Worm (Caenorhabditis elegans) whole organism, young adult: Measurements from ENCODE around the gene K03A11.6.

Source experiments
- B0336.3 ChIP-seq: fragments of 200-800 bp; sonication (Bioruptor generic); IDR thresholded peaks from 2 replicates; pipeline ENCODE4 v1.3.6; 2022; ENCODE audit warnings: missing genetic modification characterization, missing compliant biosample characterization
- D2030.7 ChIP-seq: fragments of 200-800 bp; sonication (Bioruptor generic); IDR thresholded peaks from 2 replicates; pipeline ENCODE4 v1.3.6; 2022; ENCODE audit warnings: missing genetic modification reagents, missing genetic modification characterization, missing compliant biosample characterization
- F22D6.2 ChIP-seq: sonication (generic microtip); optimal IDR thresholded peaks from 2 replicates; lab custom pipeline; 2016; ENCODE audit warnings: mild to moderate bottlenecking, missing genetic modification characterization, missing compliant biosample characterization
- F33H1.4 ChIP-seq: fragments of 200-800 bp; sonication (Bioruptor generic); IDR thresholded peaks from 2 replicates; pipeline ENCODE4 v1.3.6; 2022; ENCODE audit warnings: missing genetic modification reagents, missing genetic modification characterization, missing compliant biosample characterization
- F49E8.2 ChIP-seq: sonication (generic microtip); optimal IDR thresholded peaks from 3 replicates; lab custom pipeline; 2017; ENCODE audit warnings: missing genetic modification characterization, mild to moderate bottlenecking, missing compliant biosample characterization, antibody characterized with exemption, moderate library complexity; ENCODE audit not compliant: insufficient read depth
- F52B5.7 ChIP-seq: sonication (generic microtip); optimal IDR thresholded peaks from 2 replicates; lab custom pipeline; 2016; ENCODE audit warnings: mild to moderate bottlenecking, missing genetic modification characterization, missing compliant biosample characterization
- K11D2.4 ChIP-seq: fragments of 200-800 bp; sonication (Bioruptor generic); IDR thresholded peaks from 2 replicates; pipeline ENCODE4 v1.3.6; 2022; ENCODE audit warnings: missing genetic modification reagents, missing genetic modification characterization, missing compliant biosample characterization
- K12H6.12 ChIP-seq: fragments of 200-800 bp; sonication (Bioruptor generic); optimal IDR thresholded peaks from 2 replicates; lab custom pipeline; 2018; ENCODE audit warnings: mild to moderate bottlenecking, missing genetic modification characterization, missing compliant biosample characterization
- Y67H2A.10 ChIP-seq: fragments of 200-800 bp; sonication (Bioruptor generic); conservative IDR thresholded peaks from 2 replicates; pipeline ENCODE4 v1.3.6; 2022; ENCODE audit warnings: missing genetic modification reagents, missing genetic modification characterization, missing compliant biosample characterization
- ama-1 ChIP-seq, 3 experiments: fragments of 150-350 bp in 1 of 3; sonication (generic microtip) in 2 of 3; optimal IDR thresholded peaks; 2 replicates each; lab custom pipeline; 2014 to 2018; ENCODE audit warnings: missing biosample characterization in 2 of 3, missing genetic modification characterization in 2 of 3, missing genetic modification reagents in 2 of 3
- atf-7 ChIP-seq: sonication (generic microtip); optimal IDR thresholded peaks from 2 replicates; lab custom pipeline; 2017; ENCODE audit warnings: mild to moderate bottlenecking, missing genetic modification characterization, missing compliant biosample characterization
- athp-1 ChIP-seq: sonication (generic microtip); optimal IDR thresholded peaks from 2 replicates; lab custom pipeline; 2017; ENCODE audit warnings: mild to moderate bottlenecking, missing genetic modification characterization, missing compliant biosample characterization
- attf-3 ChIP-seq: fragments of 200-800 bp; sonication (Bioruptor generic); conservative IDR thresholded peaks from 2 replicates; pipeline ENCODE4 v1.3.6; 2022; ENCODE audit warnings: missing genetic modification reagents, missing genetic modification characterization, missing compliant biosample characterization
- attf-6 ChIP-seq: fragments of 200-800 bp; sonication (Bioruptor generic); IDR thresholded peaks from 2 replicates; pipeline ENCODE4 v1.3.6; 2022; ENCODE audit warnings: missing genetic modification reagents, missing genetic modification characterization, missing compliant biosample characterization
- ceh-100 ChIP-seq: fragments of 200-800 bp; sonication (Bioruptor generic); IDR thresholded peaks from 2 replicates; pipeline ENCODE4 v1.3.6; 2022; ENCODE audit warnings: missing genetic modification reagents, missing genetic modification characterization, missing compliant biosample characterization
- ceh-58 ChIP-seq: fragments of 200-800 bp; sonication (Bioruptor generic); IDR thresholded peaks from 2 replicates; pipeline ENCODE4 v1.3.6; 2022; ENCODE audit warnings: missing genetic modification characterization, missing compliant biosample characterization
- hmg-20 ChIP-seq: fragments of 200-800 bp; sonication (Bioruptor generic); IDR thresholded peaks from 2 replicates; pipeline ENCODE4 v1.3.6; 2022; ENCODE audit warnings: missing genetic modification reagents, missing genetic modification characterization, missing compliant biosample characterization
- lag-1 ChIP-seq: fragments of 200-800 bp; sonication (Bioruptor generic); IDR thresholded peaks from 2 replicates; pipeline ENCODE4 v1.3.6; 2022; ENCODE audit warnings: missing genetic modification reagents, missing genetic modification characterization, missing compliant biosample characterization
- let-607 ChIP-seq, 2 experiments: fragments of 200-800 bp in 1 of 2; sonication (Bioruptor generic) in 1 of 2; sonication (generic microtip) in 1 of 2; optimal IDR thresholded peaks; 2 replicates each; lab custom pipeline; 2016 to 2018; ENCODE audit warnings: mild to moderate bottlenecking in 2 of 2, missing compliant biosample characterization in 2 of 2, missing genetic modification characterization in 2 of 2, moderate library complexity in 2 of 2, missing genotype in 1 of 2
- lin-35 ChIP-seq, 3 experiments: fragments of 150-350 bp in 2 of 3; sonication (generic microtip) in 1 of 3; optimal IDR thresholded peaks; 2 replicates each; lab custom pipeline; 2014 to 2018; ENCODE audit warnings: missing biosample characterization in 3 of 3, missing genetic modification characterization in 3 of 3, missing genetic modification reagents in 3 of 3
- lin-54 ChIP-seq: fragments of 200-800 bp; sonication (Bioruptor generic); optimal IDR thresholded peaks from 2 replicates; lab custom pipeline; 2018; ENCODE audit warnings: mild to moderate bottlenecking, missing genetic modification characterization, missing compliant biosample characterization
- lsl-1 ChIP-seq: fragments of 200-800 bp; sonication (Bioruptor generic); optimal IDR thresholded peaks from 2 replicates; lab custom pipeline; 2018; ENCODE audit warnings: mild to moderate bottlenecking, missing genetic modification characterization, moderate library complexity, missing compliant biosample characterization
- madf-10 ChIP-seq: sonication (generic microtip); optimal IDR thresholded peaks from 2 replicates; lab custom pipeline; 2016; ENCODE audit warnings: mild to moderate bottlenecking, missing genetic modification characterization, missing compliant biosample characterization
- madf-6 ChIP-seq: fragments of 200-800 bp; sonication (Bioruptor generic); IDR thresholded peaks from 2 replicates; pipeline ENCODE4 v1.3.6; 2022; ENCODE audit warnings: missing genetic modification reagents, missing genetic modification characterization, missing compliant biosample characterization
- nfya-1 ChIP-seq: sonication (generic microtip); optimal IDR thresholded peaks from 2 replicates; lab custom pipeline; 2017; ENCODE audit warnings: antibody characterized with exemption, missing compliant biosample characterization, missing genetic modification characterization, borderline replicate concordance; ENCODE audit not compliant: insufficient read depth
- nhr-80 ChIP-seq: sonication (generic microtip); optimal IDR thresholded peaks from 2 replicates; lab custom pipeline; 2016; ENCODE audit warnings: missing genetic modification characterization, missing compliant biosample characterization
- nhr-90 ChIP-seq: sonication (generic microtip); optimal IDR thresholded peaks from 2 replicates; lab custom pipeline; 2016; ENCODE audit warnings: missing genotype, mild to moderate bottlenecking, missing genetic modification characterization, missing compliant biosample characterization
- pbrm-1 ChIP-seq: fragments of 200-800 bp; sonication (Bioruptor generic); IDR thresholded peaks from 2 replicates; pipeline ENCODE4 v1.3.6; 2022; ENCODE audit warnings: missing genetic modification reagents, missing genetic modification characterization, missing compliant biosample characterization
- rcor-1 ChIP-seq: fragments of 200-800 bp; sonication (Bioruptor generic); IDR thresholded peaks from 2 replicates; pipeline ENCODE4 v1.3.6; 2022; ENCODE audit warnings: missing genetic modification reagents, missing genetic modification characterization, missing compliant biosample characterization
- sea-2 ChIP-seq: fragments of 200-800 bp; sonication (Bioruptor generic); IDR thresholded peaks from 2 replicates; pipeline ENCODE4 v1.3.6; 2022; ENCODE audit warnings: missing genetic modification characterization, missing compliant biosample characterization
- snpc-3.4 ChIP-seq: sonication (generic microtip); optimal IDR thresholded peaks from 2 replicates; lab custom pipeline; 2017; ENCODE audit warnings: missing genetic modification characterization, mild to moderate bottlenecking, missing compliant biosample characterization, antibody characterized with exemption, moderate library complexity, missing genotype, missing genetic modification reagents
- snpc-4 ChIP-seq, 5 experiments: fragments of 150-350 bp in 1 of 5; sonication (generic microtip) in 4 of 5; optimal IDR thresholded peaks; 2 replicates each; lab custom pipeline; 2014 to 2018; ENCODE audit warnings: missing genetic modification characterization in 5 of 5, missing biosample characterization in 3 of 5, antibody characterized with exemption in 2 of 5, mild to moderate bottlenecking in 2 of 5, missing compliant biosample characterization in 2 of 5, missing genotype in 2 of 5, moderate library complexity in 2 of 5, missing genetic modification reagents in 1 of 5
- tbx-9 ChIP-seq: sonication (generic microtip); optimal IDR thresholded peaks from 2 replicates; lab custom pipeline; 2016; ENCODE audit warnings: borderline replicate concordance, missing genetic modification characterization, inconsistent platforms, missing compliant biosample characterization
- tlf-1 ChIP-seq: fragments of 200-800 bp; sonication (Bioruptor generic); optimal IDR thresholded peaks from 2 replicates; lab custom pipeline; 2018; ENCODE audit warnings: mild to moderate bottlenecking, missing genetic modification characterization, missing compliant biosample characterization
- zfh-2 ChIP-seq: fragments of 200-800 bp; sonication (Bioruptor generic); conservative IDR thresholded peaks from 2 replicates; pipeline ENCODE4 v1.3.6; 2022; ENCODE audit warnings: missing genetic modification reagents, missing genetic modification characterization, missing compliant biosample characterization
- ztf-18 ChIP-seq: sonication (generic microtip); optimal IDR thresholded peaks from 2 replicates; lab custom pipeline; 2016; ENCODE audit warnings: missing genotype, mild to moderate bottlenecking, missing genetic modification characterization, missing compliant biosample characterization
- ztf-26 ChIP-seq: sonication (generic microtip); optimal IDR thresholded peaks from 2 replicates; lab custom pipeline; 2017; ENCODE audit warnings: missing genetic modification characterization, missing compliant biosample characterization

Gene K03A11.6

DNA sequence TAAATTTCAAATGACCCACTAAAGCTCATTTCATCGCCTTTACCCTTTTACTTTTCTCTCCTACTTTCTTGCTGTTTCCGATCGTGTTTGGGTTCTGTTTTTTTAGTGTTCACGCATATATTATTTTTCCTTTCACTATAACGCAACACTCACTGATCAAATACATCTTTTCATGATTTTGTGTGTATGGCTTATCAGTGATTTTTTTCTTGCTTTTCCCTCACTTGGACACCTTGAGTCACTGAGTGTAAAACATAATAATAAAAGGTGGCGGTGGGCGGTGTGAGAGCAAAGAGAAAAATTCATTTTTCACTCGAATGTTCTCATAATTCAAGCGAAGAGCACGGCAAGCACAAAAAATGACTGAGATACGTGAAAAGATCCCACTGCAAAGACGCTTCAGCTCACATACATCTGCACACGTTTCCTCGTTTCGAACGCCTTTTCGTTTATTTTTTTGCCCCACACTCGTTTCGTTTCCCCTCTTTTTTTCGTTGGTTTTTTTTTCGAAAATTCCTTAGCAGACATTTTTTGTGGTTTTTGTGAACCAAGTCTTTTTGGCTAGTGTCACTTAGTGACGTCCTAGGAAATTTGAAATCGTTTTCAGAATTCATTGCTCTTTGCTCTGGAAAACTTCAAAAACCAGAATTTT, 7.4 kb downstream of the K03A11.6 start, which contains the start of gene K03A11.5:
Gene K03A11.5 (plus strand): TSS at position 602 of the 652 bp plus-strand sequence.
- peak; percentile 53 for TF ChIP-seq nhr-80
- TF ChIP-seq zfh-2 (GFP tag; lab: Robert Waterston, UW), result no peak

ce11 chrX:13071120-13071519, 15.5 kb downstream of the K03A11.6 start, which contains the start of gene cpx-2:
cpx-2 (minus strand) TSS chrX:13071220.
- TF ChIP-seq ceh-58 (GFP tag; lab: Robert Waterston, UW) (no peak), lsl-1 (GFP tag; lab: Kevin White, UChicago) (no peak), lin-35 (GFP tag; optimal IDR thresholded peaks at IDR 0.05; lab: Kevin White, UChicago) (no peak), ama-1 (optimal IDR thresholded peaks at IDR 0.05; lab: Kevin White, UChicago) (no peak), ama-1 (GFP tag; optimal IDR thresholded peaks at IDR 0.05; lab: Kevin White, UChicago) (no peak), K12H6.12 (tag; lab: Kevin White, UChicago) (no peak), ztf-26 (no peak), F49E8.2 (tag; lab: Kevin White, UChicago) (no peak), attf-6 (GFP tag; lab: Robert Waterston, UW) (no peak), let-607 (tag; optimal IDR thresholded peaks at IDR 0.05; lab: Kevin White, UChicago) (no peak), madf-6 (GFP tag; lab: Robert Waterston, UW) (no peak), sea-2 (GFP tag; lab: Robert Waterston, UW) (no peak), atf-7 (no peak), B0336.3 (GFP tag; lab: Robert Waterston, UW) (no peak), snpc-3.4 (no peak), lag-1 (GFP tag; lab: Robert Waterston, UW) (no peak), lin-54 (GFP tag; lab: Kevin White, UChicago) (no peak), Y67H2A.10 (GFP tag; lab: Robert Waterston, UW) (no peak), F22D6.2 (tag; lab: Kevin White, UChicago) (no peak), rcor-1 (no peak), madf-10 (no peak)
- TF ChIP-seq, all 124 proteins: peak for 0

DNA sequence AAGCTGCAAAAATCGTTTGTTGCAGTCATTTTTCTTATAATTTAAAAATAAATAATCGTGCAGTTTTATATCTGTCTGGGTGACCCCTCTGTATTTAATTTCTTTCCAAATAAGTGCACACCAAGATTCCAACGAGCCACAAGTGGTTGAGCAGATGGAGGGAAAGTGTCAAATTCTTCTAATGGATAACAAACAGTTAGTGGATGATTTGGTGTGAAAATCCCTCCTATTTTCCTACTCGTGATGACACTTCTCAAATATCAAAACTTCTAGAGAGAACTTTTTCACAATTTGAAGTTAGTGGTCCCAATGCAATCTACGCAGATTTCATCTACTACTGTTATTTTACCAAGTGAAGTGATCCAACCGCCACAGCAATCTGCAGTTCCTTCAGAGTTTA, 18.7 kb downstream of the K03A11.6 start, which contains the start of gene ceh-28:
Gene ceh-28 (plus strand): TSS at position 301 of the 400 bp plus-strand sequence.
- TF ChIP-seq snpc-4 (GFP tag; optimal IDR thresholded peaks at IDR 0.05; lab: Kevin White, UChicago) (no peak), snpc-4 (tag; optimal IDR thresholded peaks at IDR 0.05; lab: Kevin White, UChicago) (no peak), D2030.7 (GFP tag; lab: Robert Waterston, UW) (no peak), ceh-100 (GFP tag; lab: Robert Waterston, UW) (no peak), tbx-9 (tag; lab: Kevin White, UChicago) (no peak), tlf-1 (GFP tag; lab: Kevin White, UChicago) (no peak), hmg-20 (GFP tag; lab: Robert Waterston, UW) (no peak), attf-3 (GFP tag; lab: Robert Waterston, UW) (no peak), athp-1 (tag; lab: Kevin White, UChicago) (no peak), F52B5.7 (tag; lab: Kevin White, UChicago) (no peak), K11D2.4 (GFP tag; lab: Robert Waterston, UW) (no peak), pbrm-1 (GFP tag; lab: Robert Waterston, UW) (no peak), nfya-1 (tag; lab: Kevin White, UChicago) (no peak), F33H1.4 (GFP tag; lab: Robert Waterston, UW) (no peak), ztf-18 (no peak), rcor-1 (no peak), nhr-90 (no peak)
- TF ChIP-seq, all 124 proteins: peak for 0
